Fruit fly (Drosophila melanogaster) whole organism, embryonic: ENCODE data around the gene Gr93a.

Experiments used
- B-H1 ChIP-seq: fragments of 200-800 bp; sonication (Bioruptor generic); IDR thresholded peaks from 3 replicates; pipeline ENCODE4 v1.3.6; 2022; ENCODE audit warnings: missing biosample characterization, missing genetic modification characterization
- Bteb2 ChIP-seq: fragments of 200-800 bp; sonication (Bioruptor generic); optimal IDR thresholded peaks from 2 replicates; lab custom pipeline; 2016; ENCODE audit warnings: missing biosample characterization, missing genetic modification characterization
- C15 ChIP-seq: fragments of 200-800 bp; sonication (Bioruptor generic); IDR thresholded peaks from 3 replicates; pipeline ENCODE4 v1.3.6; 2022; ENCODE audit warnings: missing biosample characterization, missing genetic modification characterization
- CG10147 ChIP-seq: fragments of 200-800 bp; sonication (Bioruptor generic); optimal IDR thresholded peaks from 2 replicates; lab custom pipeline; 2019; ENCODE audit warnings: missing biosample characterization, mild to moderate bottlenecking, missing genetic modification characterization, moderate library complexity
- CG11398 ChIP-seq: fragments of 200-800 bp; sonication (Bioruptor generic); optimal IDR thresholded peaks from 2 replicates; lab custom pipeline; 2016; ENCODE audit warnings: missing biosample characterization, missing genetic modification characterization
- CG12071 ChIP-seq: fragments of 200-800 bp; sonication (Bioruptor generic); optimal IDR thresholded peaks from 3 replicates; lab custom pipeline; 2018; ENCODE audit warnings: missing biosample characterization, mild to moderate bottlenecking, missing genetic modification characterization
- CG12155 ChIP-seq: fragments of 200-800 bp; sonication (Bioruptor generic); optimal IDR thresholded peaks from 3 replicates; lab custom pipeline; 2016; ENCODE audit warnings: missing biosample characterization, missing genetic modification characterization
- CG13894 ChIP-seq: fragments of 200-800 bp; sonication (Bioruptor generic); optimal IDR thresholded peaks from 3 replicates; lab custom pipeline; 2018; ENCODE audit warnings: missing biosample characterization, mild to moderate bottlenecking, missing genetic modification characterization, moderate library complexity
- CG1602 ChIP-seq: fragments of 200-800 bp; sonication (Bioruptor generic); optimal IDR thresholded peaks from 3 replicates; lab custom pipeline; 2016; ENCODE audit warnings: missing biosample characterization, missing genetic modification characterization
- CG17612 ChIP-seq: fragments of 200-800 bp; sonication (Bioruptor generic); IDR thresholded peaks from 2 replicates; pipeline ENCODE4 v1.3.6; 2022; ENCODE audit warnings: missing biosample characterization, missing genetic modification characterization
- CG17829 ChIP-seq: fragments of 200-800 bp; optimal IDR thresholded peaks from 2 replicates; lab custom pipeline; 2019; ENCODE audit warnings: missing biosample characterization, mild to moderate bottlenecking, missing genetic modification characterization, moderate library complexity
- CG18262 ChIP-seq: fragments of 200-800 bp; optimal IDR thresholded peaks from 3 replicates; lab custom pipeline; 2019; ENCODE audit warnings: missing biosample characterization, mild to moderate bottlenecking, missing genetic modification characterization, moderate library complexity
- CG18619 ChIP-seq: fragments of 200-800 bp; sonication (Bioruptor generic); optimal IDR thresholded peaks from 3 replicates; lab custom pipeline; 2017; ENCODE audit warnings: missing biosample characterization, mild to moderate bottlenecking, missing genetic modification characterization
- CG31441 ChIP-seq: fragments of 200-800 bp; sonication (Bioruptor generic); IDR thresholded peaks from 2 replicates; pipeline ENCODE4 v1.3.6; 2022; ENCODE audit warnings: missing biosample characterization, missing genetic modification characterization
- CG32772 ChIP-seq: fragments of 200-800 bp; sonication (Bioruptor generic); IDR thresholded peaks from 2 replicates; pipeline ENCODE4 v1.3.6; 2022; ENCODE audit warnings: missing biosample characterization, missing genetic modification characterization
- CG3995 ChIP-seq: fragments of 200-800 bp; sonication (Bioruptor generic); optimal IDR thresholded peaks from 3 replicates; lab custom pipeline; 2016; ENCODE audit warnings: missing biosample characterization, missing genetic modification characterization
- CG4424 ChIP-seq: fragments of 200-800 bp; sonication (Bioruptor generic); optimal IDR thresholded peaks from 3 replicates; lab custom pipeline; 2016; ENCODE audit warnings: missing biosample characterization, missing genetic modification characterization
- CG5180 ChIP-seq: fragments of 200-800 bp; sonication (Bioruptor generic); optimal IDR thresholded peaks from 3 replicates; lab custom pipeline; 2017; ENCODE audit warnings: missing biosample characterization, missing genetic modification characterization, mild to moderate bottlenecking, moderate library complexity, missing genetic modification reagents
- CG6765 ChIP-seq: fragments of 200-800 bp; sonication (Bioruptor generic); optimal IDR thresholded peaks from 3 replicates; lab custom pipeline; 2017; ENCODE audit warnings: missing biosample characterization, mild to moderate bottlenecking, missing genetic modification characterization
- CG6813 ChIP-seq: fragments of 200-800 bp; sonication (Bioruptor generic); optimal IDR thresholded peaks from 2 replicates; lab custom pipeline; 2017; ENCODE audit warnings: missing biosample characterization, missing genetic modification characterization, mild to moderate bottlenecking, moderate library complexity, missing genetic modification reagents
- CG7271 ChIP-seq: fragments of 200-800 bp; sonication (Bioruptor generic); optimal IDR thresholded peaks from 2 replicates; lab custom pipeline; 2018; ENCODE audit warnings: missing biosample characterization, mild to moderate bottlenecking, missing genetic modification characterization, moderate library complexity
- CG8944 ChIP-seq: fragments of 200-800 bp; sonication (Bioruptor generic); optimal IDR thresholded peaks from 3 replicates; lab custom pipeline; 2016; ENCODE audit warnings: missing biosample characterization, missing genetic modification characterization
- CG9215 ChIP-seq: fragments of 200-800 bp; sonication (Bioruptor generic); IDR thresholded peaks from 2 replicates; pipeline ENCODE4 v1.3.6; 2022; ENCODE audit warnings: missing biosample characterization, missing genetic modification characterization
- CG9609 ChIP-seq: fragments of 200-800 bp; sonication (Bioruptor generic); optimal IDR thresholded peaks from 3 replicates; lab custom pipeline; 2016; ENCODE audit warnings: missing biosample characterization, missing genetic modification characterization
- CG9876 ChIP-seq: fragments of 200-800 bp; sonication (Bioruptor generic); optimal IDR thresholded peaks from 2 replicates; lab custom pipeline; 2016; ENCODE audit warnings: missing biosample characterization, missing genetic modification characterization
- Dref ChIP-seq: fragments of 200-800 bp; sonication (Bioruptor generic); IDR thresholded peaks from 2 replicates; pipeline ENCODE4 v1.3.6; 2022; ENCODE audit warnings: missing biosample characterization, missing genetic modification characterization
- HLH4C ChIP-seq: fragments of 200-800 bp; sonication (Bioruptor generic); IDR thresholded peaks from 3 replicates; pipeline ENCODE4 v1.3.6; 2022; ENCODE audit warnings: missing biosample characterization, missing genetic modification characterization; ENCODE audit not compliant: partially characterized antibody
- NC2α ChIP-seq: fragments of 200-800 bp; sonication (Bioruptor generic); optimal IDR thresholded peaks from 2 replicates; lab custom pipeline; 2016; ENCODE audit warnings: missing biosample characterization, missing genetic modification characterization
- Ptx1 ChIP-seq: fragments of 200-800 bp; sonication (Bioruptor generic); IDR thresholded peaks from 2 replicates; pipeline ENCODE4 v1.3.6; 2022; ENCODE audit warnings: missing biosample characterization, missing genetic modification characterization
- Scr ChIP-seq: fragments of 200-800 bp; sonication (Bioruptor generic); IDR thresholded peaks from 2 replicates; pipeline ENCODE4 v1.3.6; 2022; ENCODE audit warnings: missing biosample characterization, missing genetic modification characterization; ENCODE audit not compliant: partially characterized antibody
- Ssrp ChIP-seq: fragments of 200-800 bp; sonication (Bioruptor generic); optimal IDR thresholded peaks from 2 replicates; lab custom pipeline; 2018; ENCODE audit warnings: missing biosample characterization, mild to moderate bottlenecking, missing genetic modification characterization, moderate library complexity
- TFAM ChIP-seq: fragments of 200-800 bp; sonication (Bioruptor generic); optimal IDR thresholded peaks from 2 replicates; lab custom pipeline; 2017; ENCODE audit warnings: missing biosample characterization, missing genetic modification characterization, inconsistent platforms
- Tbp ChIP-seq: fragments of >200 bp; optimal IDR thresholded peaks from 2 replicates; lab custom pipeline; 2018; ENCODE audit warnings: missing biosample characterization, missing genetic modification characterization
- exex ChIP-seq: fragments of 200-800 bp; sonication (Bioruptor generic); optimal IDR thresholded peaks from 4 replicates; lab custom pipeline; 2018; ENCODE audit warnings: missing biosample characterization, mild to moderate bottlenecking, missing genetic modification characterization, moderate library complexity
- hbn ChIP-seq: fragments of 200-800 bp; sonication (Bioruptor generic); IDR thresholded peaks from 2 replicates; pipeline ENCODE4 v1.3.6; 2022; ENCODE audit warnings: missing biosample characterization, missing genetic modification characterization; ENCODE audit not compliant: partially characterized antibody
- her ChIP-seq: fragments of 200-800 bp; sonication (Bioruptor generic); optimal IDR thresholded peaks from 2 replicates; lab custom pipeline; 2016; ENCODE audit warnings: missing biosample characterization, missing genetic modification characterization
- kay ChIP-seq: fragments of 200-800 bp; sonication (Bioruptor generic); optimal IDR thresholded peaks from 2 replicates; lab custom pipeline; 2016; ENCODE audit warnings: missing biosample characterization, missing genetic modification characterization
- lab ChIP-seq: fragments of 200-800 bp; sonication (Bioruptor generic); optimal IDR thresholded peaks from 3 replicates; lab custom pipeline; 2017; ENCODE audit warnings: missing biosample characterization, missing genetic modification characterization, mild to moderate bottlenecking, moderate library complexity, missing genetic modification reagents
- lbe ChIP-seq: fragments of 200-800 bp; sonication (Bioruptor generic); optimal IDR thresholded peaks from 2 replicates; lab custom pipeline; 2016; ENCODE audit warnings: missing biosample characterization, mild to moderate bottlenecking, missing genetic modification characterization
- lilli ChIP-seq: fragments of 200-800 bp; sonication (Bioruptor generic); optimal IDR thresholded peaks from 3 replicates; lab custom pipeline; 2016; ENCODE audit warnings: missing biosample characterization, missing genetic modification characterization
- pho ChIP-seq: fragments of 200-800 bp; sonication (Bioruptor generic); optimal IDR thresholded peaks from 2 replicates; lab custom pipeline; 2016; ENCODE audit warnings: missing biosample characterization, missing genetic modification characterization
- pros ChIP-seq: fragments of 200-800 bp; sonication (Bioruptor generic); optimal IDR thresholded peaks from 3 replicates; lab custom pipeline; 2019; ENCODE audit warnings: missing biosample characterization, mild to moderate bottlenecking, missing genetic modification characterization, moderate library complexity
- pum ChIP-seq: fragments of 200-800 bp; sonication (Bioruptor generic); optimal IDR thresholded peaks from 2 replicates; lab custom pipeline; 2016; ENCODE audit warnings: missing biosample characterization, missing genetic modification characterization
- salm ChIP-seq: fragments of 200-800 bp; sonication (Bioruptor generic); optimal IDR thresholded peaks from 2 replicates; lab custom pipeline; 2018; ENCODE audit warnings: missing biosample characterization, mild to moderate bottlenecking, missing genetic modification characterization
- sens-2 ChIP-seq: fragments of 200-800 bp; sonication (Bioruptor generic); IDR thresholded peaks from 2 replicates; pipeline ENCODE4 v1.3.6; 2022; ENCODE audit warnings: missing biosample characterization, missing genetic modification characterization
- sisA ChIP-seq: fragments of 200-800 bp; sonication (Bioruptor generic); IDR thresholded peaks from 2 replicates; pipeline ENCODE4 v1.3.6; 2022; ENCODE audit warnings: missing biosample characterization, missing genetic modification characterization
- tna ChIP-seq: fragments of 200-800 bp; sonication (Bioruptor generic); IDR thresholded peaks from 2 replicates; pipeline ENCODE4 v1.3.6; 2022; ENCODE audit warnings: missing biosample characterization, missing genetic modification characterization; ENCODE audit not compliant: partially characterized antibody
- unpg ChIP-seq: fragments of 200-800 bp; sonication (Bioruptor generic); optimal IDR thresholded peaks from 3 replicates; lab custom pipeline; 2018; ENCODE audit warnings: missing biosample characterization, mild to moderate bottlenecking, missing genetic modification characterization, moderate library complexity
- wor ChIP-seq: fragments of 200-800 bp; sonication (Bioruptor generic); IDR thresholded peaks from 2 replicates; pipeline ENCODE4 v1.3.6; 2022; ENCODE audit warnings: missing biosample characterization, missing genetic modification characterization

Gene Gr93a

dm6 chr3R:21837069-21837977, 5.0 kb downstream of the Gr93a start (continued):
- TF ChIP-seq hbn (GFP tag; lab: Robert Waterston, UW) (no peak), Ptx1 (GFP tag; lab: Robert Waterston, UW) (no peak), CG4424 (GFP tag; lab: Kevin White, UChicago) (peak; percentile 28), Tbp (no peak), CG3995 (GFP tag; lab: Kevin White, UChicago) (no peak), Dref (GFP tag; lab: Robert Waterston, UW) (no peak), CG11398 (GFP tag; lab: Kevin White, UChicago) (no peak), CG9876 (GFP tag; lab: Kevin White, UChicago) (no peak), her (no peak), CG31441 (peak; percentile 63), unpg (peak; percentile 45), CG7271 (tag; lab: Kevin White, UChicago) (no peak), pho (GFP tag; lab: Kevin White, UChicago) (no peak), CG32772 (no peak), CG9609 (no peak), NC2α (GFP tag; lab: Kevin White, UChicago) (no peak), lbe (GFP tag; lab: Kevin White, UChicago) (no peak), CG18619 (GFP tag; lab: Kevin White, UChicago) (no peak), C15 (GFP tag; lab: Robert Waterston, UW) (no peak), pros (GFP tag; lab: Kevin White, UChicago) (no peak), pum (GFP tag; lab: Kevin White, UChicago) (no peak), CG10147 (GFP tag; lab: Kevin White, UChicago) (peak; percentile 38), TFAM (no peak), kay (GFP tag; lab: Kevin White, UChicago) (no peak), salm (tag; lab: Kevin White, UChicago) (peak; percentile 26), Scr (GFP tag; lab: Robert Waterston, UW) (no peak), lab (GFP tag; lab: Kevin White, UChicago) (peak; percentile 37), CG6765 (GFP tag; lab: Kevin White, UChicago) (no peak), CG9215 (GFP tag; lab: Robert Waterston, UW) (no peak), HLH4C (GFP tag; lab: Robert Waterston, UW) (no peak), CG12071 (GFP tag; lab: Kevin White, UChicago) (no peak), Ssrp (no peak), CG8944 (GFP tag; lab: Kevin White, UChicago) (no peak), tna (GFP tag; lab: Robert Waterston, UW) (no peak), wor (GFP tag; lab: Robert Waterston, UW) (no peak), CG5180 (GFP tag; lab: Kevin White, UChicago) (peak; percentile 7), exex (tag; lab: Kevin White, UChicago) (no peak), CG12155 (GFP tag; lab: Kevin White, UChicago) (no peak), sens-2 (GFP tag; lab: Robert Waterston, UW) (no peak), CG17612 (no peak), CG17829 (no peak), CG18262 (tag; lab: Kevin White, UChicago) (peak; percentile 9), sisA (GFP tag; lab: Robert Waterston, UW) (peak; percentile 47), CG1602 (GFP tag; lab: Kevin White, UChicago) (no peak), Bteb2 (GFP tag; lab: Kevin White, UChicago) (no peak), lilli (GFP tag; lab: Kevin White, UChicago) (no peak), B-H1 (GFP tag; lab: Robert Waterston, UW) (0 out of 3 replicates have a peak, but pooled peaks have one; percentile 28), CG6813 (no peak), CG13894 (tag; lab: Kevin White, UChicago) (no peak)
